Worm (Caenorhabditis elegans): Measurements from ENCODE around the gene plr-1.

plr-1 gene

ce11 chrIII:11484139-11484590 lies 27.5 kb downstream of the plr-1 start, which contains the start of gene fbxa-220:
Gene fbxa-220, minus strand, starts transcription at chrIII:11484189.
- TF ChIP-seq nhr-11 (tag; optimal IDR thresholded peaks at IDR 0.05) (no peak), egl-27 (tag; optimal IDR thresholded peaks at IDR 0.05) (no peak), ztf-11 (tag; optimal IDR thresholded peaks at IDR 0.05) (no peak), nhr-21 (tag; optimal IDR thresholded peaks at IDR 0.05) (no peak), unc-62 (GFP tag; optimal IDR thresholded peaks at IDR 0.05) (no peak), zag-1 (tag; optimal IDR thresholded peaks at IDR 0.05) (no peak), R02D3.7 (tag; optimal IDR thresholded peaks at IDR 0.05) (no peak), nhr-77 (tag; optimal IDR thresholded peaks at IDR 0.05) (no peak), F13H6.1 (tag; optimal IDR thresholded peaks at IDR 0.05) (no peak), nhr-12 (tag; optimal IDR thresholded peaks at IDR 0.05) (no peak)

ce11 chrIII:11487245-11487644 lies 30.6 kb downstream of the plr-1 start, which contains the start of gene popl-5:
Gene popl-5, minus strand, starts transcription at chrIII:11487345.
- TF ChIP-seq alr-1 (tag; optimal IDR thresholded peaks at IDR 0.05) (no peak), dmd-4 (tag; optimal IDR thresholded peaks at IDR 0.05) (no peak), fos-1 (tag; optimal IDR thresholded peaks at IDR 0.05) (no peak), nhr-12 (tag; optimal IDR thresholded peaks at IDR 0.05) (no peak), zag-1 (tag; optimal IDR thresholded peaks at IDR 0.05) (no peak), peb-1 (tag; optimal IDR thresholded peaks at IDR 0.05) (no peak), elt-1 (tag; optimal IDR thresholded peaks at IDR 0.05) (no peak), C34F6.9 (tag; optimal IDR thresholded peaks at IDR 0.05) (no peak), unc-39 (tag; optimal IDR thresholded peaks at IDR 0.05) (no peak)

DNA sequence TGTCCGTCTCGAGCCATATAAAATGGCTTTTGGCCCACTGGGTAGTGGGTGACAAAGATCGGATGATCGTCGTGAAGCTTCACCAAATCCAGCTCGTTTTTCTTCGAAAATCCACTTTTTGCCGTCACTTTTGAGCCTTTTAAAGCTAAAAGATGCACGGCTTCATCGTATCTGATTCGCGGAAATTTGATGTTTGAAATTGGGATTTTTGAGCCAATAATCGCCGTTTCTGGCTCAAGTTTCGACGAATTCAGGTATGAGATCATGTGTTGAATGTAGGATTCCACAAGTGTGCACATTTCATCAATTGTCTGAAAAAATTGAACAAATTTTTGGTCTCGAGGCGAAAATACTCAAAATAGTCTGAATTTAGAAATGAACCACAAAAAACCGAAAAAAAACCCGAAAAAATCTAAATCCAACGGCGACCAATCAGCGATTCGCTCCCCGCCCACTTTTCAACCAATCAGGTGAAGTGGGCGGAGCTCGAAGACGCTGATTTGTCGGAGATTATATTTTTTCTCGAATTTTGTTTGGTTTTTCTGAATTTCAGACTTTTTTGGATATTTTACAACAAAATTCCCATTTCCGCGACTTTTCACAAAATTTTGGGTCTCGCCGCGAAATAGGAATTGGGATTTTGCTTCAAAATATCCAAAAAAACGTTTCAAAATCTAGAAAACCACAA lies 32.1 kb downstream of the plr-1 start:
- TF ChIP-seq R02D3.7 (tag; optimal IDR thresholded peaks at IDR 0.05) (no peak), elt-1 (tag; optimal IDR thresholded peaks at IDR 0.05) (no peak), dmd-4 (tag; optimal IDR thresholded peaks at IDR 0.05) (no peak), skn-1 (tag; optimal IDR thresholded peaks at IDR 0.05) (no peak), ztf-1 (GFP tag; conservative IDR thresholded peaks at IDR 0.05) (no peak), lsy-2 (tag; optimal IDR thresholded peaks at IDR 0.05) (no peak), ztf-4 (tag; optimal IDR thresholded peaks at IDR 0.05) (no peak), ceh-82 (tag; optimal IDR thresholded peaks at IDR 0.05) (no peak), nhr-237 (tag; optimal IDR thresholded peaks at IDR 0.05) (no peak), crh-2 (tag; optimal IDR thresholded peaks at IDR 0.05) (no peak), nhr-25 (tag; optimal IDR thresholded peaks at IDR 0.05) (no peak), sma-3 (GFP tag; optimal IDR thresholded peaks at IDR 0.05) (no peak), alr-1 (tag; optimal IDR thresholded peaks at IDR 0.05) (no peak), elt-3 (tag; optimal IDR thresholded peaks at IDR 0.05) (no peak), unc-39 (tag; optimal IDR thresholded peaks at IDR 0.05) (no peak), nhr-23 (tag; optimal IDR thresholded peaks at IDR 0.05) (no peak)

DNA sequence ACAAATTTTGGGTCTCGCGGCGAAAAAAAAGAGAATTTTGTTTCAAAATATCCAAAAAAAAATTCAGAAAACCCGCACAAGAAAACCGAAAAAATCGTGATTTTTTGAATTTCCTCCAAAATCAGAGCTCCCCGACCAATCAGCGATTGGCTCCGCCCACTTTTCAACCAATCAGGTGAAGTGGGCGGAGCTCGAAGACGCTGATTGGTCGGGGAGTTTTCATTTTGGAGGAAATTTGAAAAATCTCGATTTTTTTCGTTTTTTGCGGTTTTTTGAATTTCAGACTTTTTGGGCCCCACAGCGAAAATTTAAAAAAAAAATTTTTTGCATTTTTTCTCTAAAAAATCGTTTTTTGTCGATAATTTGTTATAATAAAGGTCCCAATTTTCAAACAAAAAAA lies 32.9 kb downstream of the plr-1 start:
- TF ChIP-seq lin-39 (tag; optimal IDR thresholded peaks at IDR 0.05) (no peak), zag-1 (tag; optimal IDR thresholded peaks at IDR 0.05) (no peak), crh-2 (tag; optimal IDR thresholded peaks at IDR 0.05) (no peak), elt-1 (tag; optimal IDR thresholded peaks at IDR 0.05) (no peak), ztf-1 (GFP tag; conservative IDR thresholded peaks at IDR 0.05) (no peak), sem-4 (tag; optimal IDR thresholded peaks at IDR 0.05) (no peak), ama-1 (optimal IDR thresholded peaks at IDR 0.05) (no peak), sma-3 (GFP tag; optimal IDR thresholded peaks at IDR 0.05) (no peak), sma-9 (GFP tag; optimal IDR thresholded peaks at IDR 0.05) (no peak), sma-9 (tag; optimal IDR thresholded peaks at IDR 0.05) (no peak)

DNA sequence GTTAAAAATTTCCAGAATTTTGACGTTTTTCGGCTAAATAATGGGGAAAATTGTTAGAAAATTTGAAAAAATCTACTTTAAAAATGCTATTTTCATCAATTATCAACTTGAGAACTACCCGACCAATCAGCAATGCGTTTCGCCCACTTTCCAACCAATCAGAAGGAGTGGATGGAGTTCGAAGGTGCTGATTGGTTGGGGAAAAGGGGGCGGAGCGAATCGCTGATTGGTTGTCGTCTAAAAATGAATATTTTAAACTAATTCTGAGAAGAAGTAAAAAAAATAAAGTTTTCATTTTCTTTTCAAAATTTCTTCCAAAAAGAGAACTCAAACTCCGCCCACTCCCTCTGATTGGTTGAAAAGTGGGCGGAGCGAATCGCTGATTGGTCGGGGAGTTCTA lies 33.5 kb downstream of the plr-1 start:
- TF ChIP-seq nhr-11 (tag; optimal IDR thresholded peaks at IDR 0.05) (no peak), mab-5 (tag; optimal IDR thresholded peaks at IDR 0.05) (no peak), ZK546.5 (tag; optimal IDR thresholded peaks at IDR 0.05) (no peak), gmeb-1 (tag; optimal IDR thresholded peaks at IDR 0.05) (no peak), ztf-1 (GFP tag; conservative IDR thresholded peaks at IDR 0.05) (no peak)

Measured in whole organism, L2 larva.